Fruit fly (Drosophila melanogaster): ENCODE data around the gene CG10996.
A peak's percentile ranks its signal among the peaks of the same experiment; 100 is the strongest.

The CG10996 gene

DNA sequence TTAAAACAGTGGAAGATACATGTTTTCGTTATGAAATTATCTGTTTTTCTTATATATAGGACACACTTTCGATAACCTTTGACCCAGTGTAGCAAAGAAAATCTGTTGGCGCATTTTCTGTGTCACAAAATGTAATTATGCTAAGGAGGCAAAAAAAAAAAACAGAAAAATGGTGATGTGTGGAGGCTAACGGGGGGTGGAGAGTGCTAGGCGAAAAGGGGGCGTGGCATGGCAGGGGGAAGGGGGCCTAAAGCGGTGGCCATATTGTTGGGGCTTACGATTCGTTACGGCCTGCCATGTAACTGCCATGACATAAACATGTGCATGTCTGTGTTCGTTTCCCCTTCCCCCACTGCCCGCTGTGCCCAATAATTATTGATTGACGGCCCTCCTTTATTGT, 32.2 kb downstream of the CG10996 start:
- TF ChIP-seq CG10631 (GFP tag; optimal IDR thresholded peaks at IDR 0.05) (no peak), Eip75B (GFP tag; optimal IDR thresholded peaks at IDR 0.05) (no peak), svp (GFP tag) (peak; percentile 44), CG16779 (tag; optimal IDR thresholded peaks at IDR 0.05) (no peak)

DNA sequence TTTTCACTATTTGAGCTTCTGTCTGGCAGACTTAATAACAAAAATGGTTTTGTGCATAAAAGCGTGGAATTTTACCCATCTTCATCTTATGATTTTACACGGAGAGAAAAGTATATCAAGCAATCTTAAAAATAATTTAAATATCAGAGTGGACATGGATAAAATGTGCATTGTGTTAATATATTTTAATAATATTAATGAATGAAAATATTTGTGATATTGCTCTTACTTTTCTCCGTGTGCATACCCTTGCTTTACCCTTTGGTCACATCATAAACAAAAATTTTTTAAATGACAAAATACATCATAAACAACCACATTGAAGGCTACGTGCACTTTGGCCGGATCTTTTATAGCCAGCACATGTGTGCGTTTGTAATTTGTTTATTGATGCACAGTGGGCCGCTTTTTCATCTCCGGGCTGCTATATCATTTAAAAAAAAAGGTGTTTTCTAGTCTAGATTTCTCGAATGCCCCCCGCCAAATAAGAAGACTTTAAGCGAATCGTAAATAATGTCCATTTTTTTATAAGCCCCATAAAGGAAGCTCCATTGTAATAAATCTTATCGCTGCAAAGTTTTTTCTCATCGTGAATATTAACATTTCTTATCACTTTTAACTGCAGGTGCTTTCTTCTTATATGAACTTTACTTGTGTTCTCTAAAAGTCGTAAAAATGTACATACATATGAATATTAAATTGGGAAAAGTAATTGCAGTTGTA, 32.9 kb downstream of the CG10996 start:
- TF ChIP-seq topi (GFP tag; optimal IDR thresholded peaks at IDR 0.05) (no peak), lz (GFP tag; optimal IDR thresholded peaks at IDR 0.05) (no peak), eg (GFP tag; IDR thresholded peaks at IDR 0.05) (peak; percentile 49; the same call in 2 of the 3 replicates), CG6854 (GFP tag; optimal IDR thresholded peaks at IDR 0.05) (no peak), salr (GFP tag; optimal IDR thresholded peaks at IDR 0.05) (peak in 1 of 2 experiments; percentile 50), CG3032 (tag; optimal IDR thresholded peaks at IDR 0.05) (peak; percentile 28), CG11902 (GFP tag; optimal IDR thresholded peaks at IDR 0.05) (no peak), fkh (GFP tag; optimal IDR thresholded peaks at IDR 0.05) (no peak), CG10631 (GFP tag; optimal IDR thresholded peaks at IDR 0.05) (peak; percentile 31), CG6163 (GFP tag; IDR thresholded peaks at IDR 0.05) (peak; percentile 67; the same call in 1 of the 3 replicates), CG7368 (GFP tag; optimal IDR thresholded peaks at IDR 0.05) (no peak), Eip78C (GFP tag) (peak; percentile 73), acj6 (GFP tag; optimal IDR thresholded peaks at IDR 0.05) (peak; percentile 55), CG31627 (GFP tag; optimal IDR thresholded peaks at IDR 0.05) (peak; percentile 7), esn (GFP tag; optimal IDR thresholded peaks at IDR 0.05) (peak; percentile 62), svp (GFP tag) (peak; percentile 82), CG3919 (GFP tag; optimal IDR thresholded peaks at IDR 0.05) (peak; percentile 53), vri (GFP tag; optimal IDR thresholded peaks at IDR 0.05) (peak; percentile 61), CG11294 (GFP tag; IDR thresholded peaks at IDR 0.05) (no peak), ss (GFP tag; optimal IDR thresholded peaks at IDR 0.05) (no peak), Sox15 (GFP tag; optimal IDR thresholded peaks at IDR 0.05) (no peak), CG9139 (GFP tag; optimal IDR thresholded peaks at IDR 0.05) (no peak), Eip75B (GFP tag; optimal IDR thresholded peaks at IDR 0.05) (peak; percentile 34), achi (GFP tag; optimal IDR thresholded peaks at IDR 0.05) (peak; percentile 47), Hr39 (GFP tag; optimal IDR thresholded peaks at IDR 0.05) (peak; percentile 40), dac (GFP tag; optimal IDR thresholded peaks at IDR 0.05) (no peak), CG6808 (GFP tag; optimal IDR thresholded peaks at IDR 0.05) (no peak), Eip93F (GFP tag; optimal IDR thresholded peaks at IDR 0.05) (no peak), CG6276 (GFP tag; optimal IDR thresholded peaks at IDR 0.05) (peak; percentile 47), CG6792 (GFP tag; optimal IDR thresholded peaks at IDR 0.05) (peak; percentile 8), CG11762 (GFP tag; optimal IDR thresholded peaks at IDR 0.05; ENCODE audit: insufficient read depth) (no peak), Blimp-1 (GFP tag; optimal IDR thresholded peaks at IDR 0.05) (no peak), pdm3 (GFP tag; optimal IDR thresholded peaks at IDR 0.05) (peak; percentile 54), Smox (GFP tag; optimal IDR thresholded peaks at IDR 0.05) (peak; percentile 31), Lpt (GFP tag; optimal IDR thresholded peaks at IDR 0.05) (peak; percentile 13), CG16779 (tag; optimal IDR thresholded peaks at IDR 0.05) (no peak), CG4318 (GFP tag; optimal IDR thresholded peaks at IDR 0.05) (peak; percentile 51), Sox102F (GFP tag; optimal IDR thresholded peaks at IDR 0.05) (peak; percentile 64), Hr38 (GFP tag; optimal IDR thresholded peaks at IDR 0.05) (no peak), Met (GFP tag; optimal IDR thresholded peaks at IDR 0.05) (peak; percentile 37), CG8319 (GFP tag; optimal IDR thresholded peaks at IDR 0.05) (no peak), fd85E (GFP tag; optimal IDR thresholded peaks at IDR 0.05) (no peak), spab (GFP tag; optimal IDR thresholded peaks at IDR 0.05) (peak; percentile 21), Hr4 (GFP tag; optimal IDR thresholded peaks at IDR 0.05) (peak; percentile 56), CG34406 (GFP tag; optimal IDR thresholded peaks at IDR 0.05) (peak; percentile 31), Ets96B (tag; optimal IDR thresholded peaks at IDR 0.05) (peak; percentile 35), CG1621 (tag; optimal IDR thresholded peaks at IDR 0.05) (no peak), dsx (GFP tag; optimal IDR thresholded peaks at IDR 0.05; ENCODE audit: poor library complexity, severe bottlenecking) (no peak)
